Worm (Caenorhabditis elegans): ENCODE results near the gene F09E10.6.

DNA sequence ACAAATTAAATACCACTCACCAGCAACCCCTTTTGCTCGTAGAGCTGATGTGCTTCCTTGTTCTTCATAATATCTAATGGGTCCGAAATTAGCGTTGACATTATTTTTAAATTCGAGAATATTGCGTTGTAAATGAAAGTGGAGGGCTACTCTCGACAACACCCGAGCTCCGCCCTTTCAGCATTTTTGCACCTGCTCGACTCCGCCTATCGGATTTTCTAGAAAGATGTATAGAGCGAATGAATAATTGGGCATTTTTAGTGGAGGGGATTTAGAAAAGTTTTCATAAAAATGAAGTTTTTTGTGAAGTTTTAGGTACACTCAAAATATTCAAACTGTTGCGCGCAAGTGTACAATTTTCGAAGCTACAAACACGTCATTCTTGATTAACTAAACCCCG lies 3.2 kb downstream of the F09E10.6 start, which contains the start of gene F09E10.5:
- TF ChIP-seq nhr-28 (tag; optimal IDR thresholded peaks at IDR 0.05) (no peak), unc-62 (GFP tag; optimal IDR thresholded peaks at IDR 0.05) (no peak), lsy-2 (tag; optimal IDR thresholded peaks at IDR 0.05) (no peak), elt-3 (tag; optimal IDR thresholded peaks at IDR 0.05) (no peak), zip-8 (tag; optimal IDR thresholded peaks at IDR 0.05) (no peak), mab-5 (tag; optimal IDR thresholded peaks at IDR 0.05) (no peak), nhr-76 (tag; optimal IDR thresholded peaks at IDR 0.05) (no peak)
